Worm (Caenorhabditis elegans): ENCODE measurements around the gene urm-1.

The urm-1 gene

ce11 chrIII:10503753-10504152, 1.5 kb upstream of the urm-1 start, which contains the start of gene rab-33:
Gene rab-33, minus strand, starts transcription at chrIII:10503853.
- TF ChIP-seq Y105C5A.15 (GFP tag; IDR thresholded peaks at IDR 0.05) = no peak
- TF ChIP-seq ceh-62 (tag; optimal IDR thresholded peaks at IDR 0.05) = no peak
- no peak for TF ChIP-seq saeg-2 (GFP tag; IDR thresholded peaks at IDR 0.05)
- TF ChIP-seq arid-1 (GFP tag; conservative IDR thresholded peaks at IDR 0.05) = no peak
- no peak for TF ChIP-seq mxl-3 (GFP tag; optimal IDR thresholded peaks at IDR 0.05)
- no peak for TF ChIP-seq T26A8.4 (GFP tag; IDR thresholded peaks at IDR 0.05)
- TF ChIP-seq ces-1 (GFP tag; optimal IDR thresholded peaks at IDR 0.05) = no peak
- no peak for TF ChIP-seq mxl-2 (GFP tag; conservative IDR thresholded peaks at IDR 0.05)
- no peak for TF ChIP-seq lin-39 (tag; optimal IDR thresholded peaks at IDR 0.05)
- TF ChIP-seq mdl-1 (tag; optimal IDR thresholded peaks at IDR 0.05) = no peak
- no peak for TF ChIP-seq dmd-8 (GFP tag; IDR thresholded peaks at IDR 0.05)
- no peak for TF ChIP-seq lim-7 (GFP tag; IDR thresholded peaks at IDR 0.05)
- TF ChIP-seq nhr-48 (tag; optimal IDR thresholded peaks at IDR 0.05) = no peak
- no peak for TF ChIP-seq F37D6.2 (tag; optimal IDR thresholded peaks at IDR 0.05)
- no peak for TF ChIP-seq jun-1 (tag; optimal IDR thresholded peaks at IDR 0.05)
- TF ChIP-seq nhr-237 (tag; optimal IDR thresholded peaks at IDR 0.05) = no peak
- TF ChIP-seq nhr-42 (GFP tag; IDR thresholded peaks at IDR 0.05) = no peak

ce11 chrIII:10505943-10506698, 841 bp downstream of the urm-1 start:
- TF ChIP-seq ama-1 (optimal IDR thresholded peaks at IDR 0.05) (peak; percentile 56), aha-1 (tag) (no peak), hif-1 (tag; optimal IDR thresholded peaks at IDR 0.05) (no peak), F37D6.2 (tag; optimal IDR thresholded peaks at IDR 0.05) (no peak), F49E8.2 (tag; optimal IDR thresholded peaks at IDR 0.05; ENCODE audit: borderline replicate concordance) (peak; percentile 54), fkh-10 (GFP tag; optimal IDR thresholded peaks at IDR 0.05) (no peak), nhr-6 (tag; optimal IDR thresholded peaks at IDR 0.05) (no peak), mes-2 (tag; optimal IDR thresholded peaks at IDR 0.05; ENCODE audit: poor library complexity, severe bottlenecking) (peak; percentile 13), gei-8 (GFP tag; optimal IDR thresholded peaks at IDR 0.05) (peak; percentile 26), jun-1 (tag; optimal IDR thresholded peaks at IDR 0.05) (no peak), lim-7 (GFP tag; IDR thresholded peaks at IDR 0.05) (no peak), madf-9 (GFP tag; conservative IDR thresholded peaks at IDR 0.05) (no peak), mdt-29 (GFP tag; IDR thresholded peaks at IDR 0.05) (no peak), lin-38 (GFP tag; IDR thresholded peaks at IDR 0.05) (peak; percentile 79), egl-43 (GFP tag; IDR thresholded peaks at IDR 0.05) (peak; percentile 20; the same call in 1 of the 2 replicates), dmd-9 (GFP tag; IDR thresholded peaks at IDR 0.05) (no peak), unc-130 (GFP tag; optimal IDR thresholded peaks at IDR 0.05) (peak; percentile 83), ceh-20 (GFP tag; IDR thresholded peaks at IDR 0.05) (no peak), snpc-1.2 (GFP tag; IDR thresholded peaks at IDR 0.05) (peak; percentile 57), ceh-44 (GFP tag; IDR thresholded peaks at IDR 0.05) (no peak), daf-19 (GFP tag; conservative IDR thresholded peaks at IDR 0.05) (0 out of 2 replicates have a peak, but pooled peaks have one; percentile 7), nhr-111 (GFP tag; optimal IDR thresholded peaks at IDR 0.05) (no peak), arid-1 (GFP tag; conservative IDR thresholded peaks at IDR 0.05) (0 out of 2 replicates have a peak, but pooled peaks have one; percentile 28), set-16 (GFP tag; IDR thresholded peaks at IDR 0.05) (peak; percentile 33; the same call in 1 of the 2 replicates), aly-2 (tag; optimal IDR thresholded peaks at IDR 0.05) (no peak), mxl-2 (GFP tag; conservative IDR thresholded peaks at IDR 0.05) (no peak), ctbp-1 (GFP tag; IDR thresholded peaks at IDR 0.05) (0 out of 2 replicates have a peak, but pooled peaks have one; percentile 28), dmd-6 (GFP tag; IDR thresholded peaks at IDR 0.05) (no peak), mep-1 (tag; optimal IDR thresholded peaks at IDR 0.05) (no peak), snpc-4 (tag; optimal IDR thresholded peaks at IDR 0.05) (no peak), hmg-1.1 (GFP tag; IDR thresholded peaks at IDR 0.05) (no peak), ceh-62 (tag; optimal IDR thresholded peaks at IDR 0.05) (no peak), lin-1 (GFP tag; IDR thresholded peaks at IDR 0.05) (no peak), mdl-1 (tag; optimal IDR thresholded peaks at IDR 0.05) (no peak), ces-1 (GFP tag; optimal IDR thresholded peaks at IDR 0.05) (no peak), Y5F2A.4 (GFP tag; optimal IDR thresholded peaks at IDR 0.05) (peak; percentile 1), php-3 (GFP tag; IDR thresholded peaks at IDR 0.05) (no peak), rbr-2 (tag; optimal IDR thresholded peaks at IDR 0.05) (no peak)

Data from whole organism, L4 larva.